Worm (Caenorhabditis elegans): ENCODE measurements around the gene F58B4.7.

F58B4.7 gene

ce11 chrV:10897172-10897571 lies 26.0 kb downstream of the F58B4.7 start (continued):
- peak; percentile 97 for TF ChIP-seq nfya-2 (GFP tag; IDR thresholded peaks at IDR 0.05)
- TF ChIP-seq madf-6 (GFP tag; IDR thresholded peaks at IDR 0.05) = peak; percentile 94
- TF ChIP-seq lin-40 (tag; optimal IDR thresholded peaks at IDR 0.05) = peak; percentile 98
- peak; percentile 100 for TF ChIP-seq attf-5 (GFP tag; optimal IDR thresholded peaks at IDR 0.05)
- TF ChIP-seq hrde-1 (tag; optimal IDR thresholded peaks at IDR 0.05; ENCODE audit: borderline replicate concordance) = peak; percentile 88
- TF ChIP-seq ztf-26 (tag; optimal IDR thresholded peaks at IDR 0.05) = peak; percentile 94
- peak; percentile 90 for TF ChIP-seq lir-1 (GFP tag; conservative IDR thresholded peaks at IDR 0.05)
- peak; percentile 87 for TF ChIP-seq lsl-1 (GFP tag; optimal IDR thresholded peaks at IDR 0.05)
- TF ChIP-seq chd-7 (tag; optimal IDR thresholded peaks at IDR 0.05) = peak; percentile 97
- peak; percentile 75; the same call in 1 of the 2 replicates for TF ChIP-seq Y53F4B.3 (GFP tag; IDR thresholded peaks at IDR 0.05)
- peak; percentile 87 for TF ChIP-seq B0019.2 (GFP tag; conservative IDR thresholded peaks at IDR 0.05)
- TF ChIP-seq lsy-27 (tag; optimal IDR thresholded peaks at IDR 0.05; ENCODE audit: borderline replicate concordance, insufficient read depth) = no peak
- peak; percentile 86 for TF ChIP-seq B0035.1 (tag; optimal IDR thresholded peaks at IDR 0.05)
- TF ChIP-seq nhr-90 (tag; optimal IDR thresholded peaks at IDR 0.05) = peak; percentile 96
- TF ChIP-seq F55B11.4 (tag; optimal IDR thresholded peaks at IDR 0.05; ENCODE audit: borderline replicate concordance, insufficient read depth) = no peak
- peak; percentile 97 for TF ChIP-seq B0336.3 (GFP tag; IDR thresholded peaks at IDR 0.05)
- TF ChIP-seq ceh-58 (GFP tag; IDR thresholded peaks at IDR 0.05) = 0 out of 2 replicates have a peak, but pooled peaks have one; percentile 33
- peak; percentile 98 for TF ChIP-seq pbrm-1 (GFP tag; IDR thresholded peaks at IDR 0.05)
- peak; percentile 91 for TF ChIP-seq F22D6.2 (tag; optimal IDR thresholded peaks at IDR 0.05)
- 0 out of 2 replicates have a peak, but pooled peaks have one; percentile 90 for TF ChIP-seq F37B4.10 (GFP tag; IDR thresholded peaks at IDR 0.05)
- peak; percentile 94 to 99 (median 99) for TF ChIP-seq lin-35 (GFP tag; optimal IDR thresholded peaks at IDR 0.05)
- TF ChIP-seq xnd-1 (tag; optimal IDR thresholded peaks at IDR 0.05) = peak; percentile 78
- peak; percentile 95 for TF ChIP-seq ceh-91 (GFP tag; IDR thresholded peaks at IDR 0.05)
- TF ChIP-seq die-1 (tag; optimal IDR thresholded peaks at IDR 0.05) = peak; percentile 40
- no peak for TF ChIP-seq mxl-1 (tag; optimal IDR thresholded peaks at IDR 0.05)
- peak; percentile 81 for TF ChIP-seq unc-62 (GFP tag; optimal IDR thresholded peaks at IDR 0.05)
- peak; percentile 33 for TF ChIP-seq B0261.1 (tag; optimal IDR thresholded peaks at IDR 0.05)
- peak; percentile 79 for TF ChIP-seq egl-18 (GFP tag; IDR thresholded peaks at IDR 0.05)
- peak; percentile 84 for TF ChIP-seq dpff-1 (tag; optimal IDR thresholded peaks at IDR 0.05)
- peak; percentile 96 for TF ChIP-seq K11D2.4 (GFP tag; IDR thresholded peaks at IDR 0.05)
- peak; percentile 84 for TF ChIP-seq lin-26 (GFP tag; IDR thresholded peaks at IDR 0.05)
- TF ChIP-seq zfh-2 (GFP tag; conservative IDR thresholded peaks at IDR 0.05) = peak; percentile 94
- TF ChIP-seq sptf-2 (GFP tag; optimal IDR thresholded peaks at IDR 0.05) = peak; percentile 65
- peak; percentile 98 for TF ChIP-seq mcd-1 (GFP tag; IDR thresholded peaks at IDR 0.05)
- peak; percentile 99 for TF ChIP-seq dox-1 (GFP tag; IDR thresholded peaks at IDR 0.05)
- TF ChIP-seq ceh-27 (GFP tag; optimal IDR thresholded peaks at IDR 0.05) = peak; percentile 98
- TF ChIP-seq tbx-9 (tag; optimal IDR thresholded peaks at IDR 0.05; ENCODE audit: borderline replicate concordance) = no peak
- TF ChIP-seq pha-4 (tag; optimal IDR thresholded peaks at IDR 0.05) = peak; percentile 99
- peak; percentile 94 for TF ChIP-seq zim-3 (tag; optimal IDR thresholded peaks at IDR 0.05)
- peak; percentile 82 for TF ChIP-seq gei-17 (GFP tag; optimal IDR thresholded peaks at IDR 0.05)
- no peak for TF ChIP-seq fkh-3 (tag; optimal IDR thresholded peaks at IDR 0.05)
- peak; percentile 96 for TF ChIP-seq ets-4 (GFP tag; optimal IDR thresholded peaks at IDR 0.05)
- TF ChIP-seq ccch-3 (GFP tag; optimal IDR thresholded peaks at IDR 0.05) = peak; percentile 79
- TF ChIP-seq ZK185.1 (tag; optimal IDR thresholded peaks at IDR 0.05; ENCODE audit: poor library complexity, severe bottlenecking) = peak; percentile 97
- TF ChIP-seq madf-8 (GFP tag; conservative IDR thresholded peaks at IDR 0.05) = peak; percentile 80
- peak; percentile 82 for TF ChIP-seq F57C9.4 (tag; optimal IDR thresholded peaks at IDR 0.05)
- peak; percentile 83 for TF ChIP-seq attf-3 (GFP tag; conservative IDR thresholded peaks at IDR 0.05)
- TF ChIP-seq rpc-1 (optimal IDR thresholded peaks at IDR 0.05) = no peak
- TF ChIP-seq rpc-1 (tag; optimal IDR thresholded peaks at IDR 0.05) = no peak

Measured in whole organism, young adult.